Worm (Caenorhabditis elegans): ENCODE results near the gene sdz-21.

sdz-21 gene

ce11 chrIII:5697266-5697665 is 40.4 kb upstream of the sdz-21 start, which contains the start of gene B0336.7:
Gene B0336.7 (minus strand): TSS chrIII:5697366.
- TF ChIP-seq aha-1 (tag) (peak; percentile 27), madf-5 (GFP tag; IDR thresholded peaks at IDR 0.05) (no peak)

DNA sequence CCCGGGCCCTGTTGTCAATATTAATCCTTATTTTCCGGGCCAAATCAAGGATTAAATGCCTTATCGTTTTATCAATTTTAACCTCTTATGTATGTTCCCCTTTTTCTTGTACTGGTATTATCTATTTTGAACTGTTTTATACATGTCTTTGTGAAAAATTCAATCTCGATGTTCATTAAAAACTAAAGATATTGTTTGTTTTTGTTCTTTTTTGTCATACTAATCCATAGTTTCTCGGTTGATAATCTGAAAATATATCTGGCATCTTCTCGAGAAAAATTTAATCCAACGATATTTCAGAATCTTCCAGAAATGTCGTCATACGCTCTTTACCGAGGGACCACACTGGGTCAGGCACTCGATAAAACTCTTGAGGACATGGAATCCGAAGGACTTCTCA is 36.9 kb upstream of the sdz-21 start, which contains the start of gene B0336.13:
B0336.13 (plus strand) TSS at position 301 of the 400 bp plus-strand sequence.
- TF ChIP-seq F37D6.2 (tag; optimal IDR thresholded peaks at IDR 0.05) (no peak), daf-8 (GFP tag; IDR thresholded peaks at IDR 0.05) (no peak), pqm-1 (tag; optimal IDR thresholded peaks at IDR 0.05) (no peak), duxl-1 (tag; optimal IDR thresholded peaks at IDR 0.05; ENCODE audit: poor library complexity) (no peak), egl-27 (tag; optimal IDR thresholded peaks at IDR 0.05) (no peak), mdt-29 (GFP tag; IDR thresholded peaks at IDR 0.05) (no peak), skn-1 (tag; optimal IDR thresholded peaks at IDR 0.05) (no peak), daf-12 (tag; optimal IDR thresholded peaks at IDR 0.05) (no peak), Y75B8A.6 (GFP tag; IDR thresholded peaks at IDR 0.05) (no peak), dve-1 (tag; optimal IDR thresholded peaks at IDR 0.05; ENCODE audit: insufficient read depth) (no peak)

ce11 chrIII:5692690-5693089 is 35.8 kb upstream of the sdz-21 start, which contains the start of the genes abi-1 and arle-14:
Gene abi-1 (minus strand): TSS chrIII:5692740.
Gene arle-14 (plus strand): TSS chrIII:5692906.
- TF ChIP-seq unc-62 (GFP tag; optimal IDR thresholded peaks at IDR 0.05 in 1 of 2) (no peak), unc-62 (tag; optimal IDR thresholded peaks at IDR 0.05) (no peak), dpl-1 (GFP tag; optimal IDR thresholded peaks at IDR 0.05) (peak; percentile 9), rbr-2 (tag; optimal IDR thresholded peaks at IDR 0.05) (peak; percentile 13), F10B5.3 (tag; optimal IDR thresholded peaks at IDR 0.05) (no peak), hlh-30 (tag; optimal IDR thresholded peaks at IDR 0.05; ENCODE audit: insufficient read depth) (peak; percentile 17), nhr-6 (tag; optimal IDR thresholded peaks at IDR 0.05) (peak; percentile 12), daf-16 (GFP tag; optimal IDR thresholded peaks at IDR 0.05) (no peak), daf-16 (tag; optimal IDR thresholded peaks at IDR 0.05) (peak; percentile 12), mes-2 (tag; optimal IDR thresholded peaks at IDR 0.05; ENCODE audit: poor library complexity, severe bottlenecking) (peak; percentile 71), lin-38 (GFP tag; IDR thresholded peaks at IDR 0.05) (0 out of 2 replicates have a peak, but pooled peaks have one; percentile 25)

DNA sequence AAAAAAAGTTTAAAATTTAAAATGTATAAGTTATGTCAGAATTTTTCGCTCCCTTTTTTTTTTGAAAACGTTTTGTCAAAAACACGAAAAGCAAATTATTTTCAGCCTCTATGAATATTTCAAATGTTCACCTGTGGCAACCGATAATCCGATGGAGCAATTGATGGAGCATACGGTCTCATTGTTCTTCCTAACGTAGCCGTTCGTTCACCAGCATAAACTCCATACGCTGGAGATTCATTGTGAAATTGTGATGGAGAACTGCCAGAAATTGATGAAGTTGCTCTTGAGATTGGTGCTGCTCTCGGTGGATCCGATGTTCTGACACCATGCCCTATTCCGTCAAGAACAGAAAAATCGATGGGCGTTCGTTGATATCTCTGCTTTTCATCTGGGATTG is 35.0 kb upstream of the sdz-21 start:
- TF ChIP-seq F44E2.7 (GFP tag; IDR thresholded peaks at IDR 0.05) (0 out of 2 replicates have a peak, but pooled peaks have one; percentile 21), ceh-32 (tag; optimal IDR thresholded peaks at IDR 0.05; ENCODE audit: poor library complexity) (no peak), ama-1 (optimal IDR thresholded peaks at IDR 0.05) (no peak), lin-13 (GFP tag; optimal IDR thresholded peaks at IDR 0.05) (no peak), ztf-11 (tag; optimal IDR thresholded peaks at IDR 0.05) (no peak), lin-15B (tag; optimal IDR thresholded peaks at IDR 0.05) (no peak), duxl-1 (tag; optimal IDR thresholded peaks at IDR 0.05; ENCODE audit: poor library complexity) (no peak), unc-62 (GFP tag; optimal IDR thresholded peaks at IDR 0.05 in 1 of 2) (peak in 1 of 2 experiments; percentile 92), unc-62 (tag; optimal IDR thresholded peaks at IDR 0.05) (no peak), nhr-28 (tag; optimal IDR thresholded peaks at IDR 0.05) (no peak)

ce11 chrIII:5688246-5688645 is 31.4 kb upstream of the sdz-21 start:
- TF ChIP-seq rbr-2 (tag; optimal IDR thresholded peaks at IDR 0.05) (peak; percentile 44), hlh-30 (tag; optimal IDR thresholded peaks at IDR 0.05; ENCODE audit: insufficient read depth) (peak; percentile 76), mdl-1 (tag; optimal IDR thresholded peaks at IDR 0.05) (peak in 1 of 2 experiments; percentile 51), daf-16 (GFP tag; optimal IDR thresholded peaks at IDR 0.05) (no peak), daf-16 (tag; optimal IDR thresholded peaks at IDR 0.05) (peak; percentile 58), hmg-1.1 (GFP tag; IDR thresholded peaks at IDR 0.05) (peak; percentile 60; the same call in 1 of the 2 replicates), ceh-44 (GFP tag; IDR thresholded peaks at IDR 0.05) (no peak), fkh-10 (GFP tag; optimal IDR thresholded peaks at IDR 0.05) (peak; percentile 91), ama-1 (optimal IDR thresholded peaks at IDR 0.05) (no peak), daf-19 (GFP tag; conservative IDR thresholded peaks at IDR 0.05) (no peak), hlh-11 (tag; optimal IDR thresholded peaks at IDR 0.05) (peak; percentile 52), pha-4 (GFP tag; IDR thresholded peaks at IDR 0.05) (no peak), pha-4 (tag; optimal IDR thresholded peaks at IDR 0.05) (peak; percentile 73), dve-1 (tag; optimal IDR thresholded peaks at IDR 0.05; ENCODE audit: insufficient read depth) (peak; percentile 73), nhr-28 (tag; optimal IDR thresholded peaks at IDR 0.05) (peak; percentile 40), nhr-48 (tag; optimal IDR thresholded peaks at IDR 0.05) (no peak), mep-1 (tag; optimal IDR thresholded peaks at IDR 0.05) (peak; percentile 66), egl-27 (tag; optimal IDR thresholded peaks at IDR 0.05) (no peak), lsy-2 (tag; optimal IDR thresholded peaks at IDR 0.05) (peak in 1 of 2 experiments; percentile 64), aha-1 (tag) (peak; percentile 4), dmd-6 (GFP tag; IDR thresholded peaks at IDR 0.05) (peak; percentile 35; the same call in 1 of the 2 replicates), ctbp-1 (GFP tag; IDR thresholded peaks at IDR 0.05) (peak; percentile 44; the same call in 1 of the 2 replicates)

All from whole organism, L4 larva.